Fruit fly (Drosophila melanogaster): ENCODE measurements around the gene ath.

Gene ath

DNA sequence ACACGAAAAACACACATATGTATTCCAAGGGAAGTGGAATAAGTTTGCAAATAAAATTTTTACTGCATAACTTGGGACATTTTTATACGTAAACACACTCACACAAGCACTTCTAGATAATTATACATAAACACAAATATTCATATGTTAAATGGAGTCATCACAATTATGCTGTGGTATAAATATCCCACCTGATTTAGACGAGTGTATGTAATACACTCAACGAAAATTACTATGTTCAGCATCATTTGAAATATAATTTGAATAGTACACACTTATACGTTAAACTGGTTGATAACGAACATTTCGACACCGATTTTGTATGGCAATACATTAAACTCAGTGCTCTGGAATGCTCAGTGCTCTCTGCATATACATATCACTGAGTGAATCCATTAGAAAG, 20.1 kb downstream of the ath start (continued):
- TF ChIP-seq ss (GFP tag; optimal IDR thresholded peaks at IDR 0.05) (peak in 1 of 2 experiments; percentile 27), CG32006 (GFP tag; optimal IDR thresholded peaks at IDR 0.05) (no peak), CG6792 (GFP tag; optimal IDR thresholded peaks at IDR 0.05) (peak; percentile 32), Ets96B (tag; optimal IDR thresholded peaks at IDR 0.05) (peak; percentile 11), CG6854 (GFP tag; optimal IDR thresholded peaks at IDR 0.05) (no peak), CG8632 (GFP tag; optimal IDR thresholded peaks at IDR 0.05) (peak; percentile 29), Sox14 (GFP tag; optimal IDR thresholded peaks at IDR 0.05) (peak; percentile 61)

DNA sequence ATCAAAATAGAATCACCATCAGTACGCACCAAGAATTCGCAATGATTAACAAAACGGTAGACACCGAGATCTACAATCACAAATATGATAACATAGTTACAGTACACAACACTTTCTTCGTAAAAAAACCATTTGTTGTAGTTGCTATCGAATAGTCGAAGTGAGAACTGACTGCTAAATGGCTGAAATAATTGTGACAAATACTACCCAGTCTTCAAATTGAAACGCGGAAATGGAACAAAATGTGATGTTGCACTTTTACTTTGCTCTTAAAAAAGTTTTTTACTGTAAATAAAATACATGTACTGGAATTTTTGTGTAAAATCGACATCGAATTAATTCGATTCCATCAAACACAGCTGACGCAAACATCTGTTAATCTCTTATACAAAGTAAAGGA, 20.6 kb downstream of the ath start, which contains the start of gene ova:
Gene ova (minus strand): TSS at position 183 of the 400 bp plus-strand sequence.
- TF ChIP-seq Hr38 (GFP tag; optimal IDR thresholded peaks at IDR 0.05) = no peak
- no peak for TF ChIP-seq spab (GFP tag; optimal IDR thresholded peaks at IDR 0.05)
- TF ChIP-seq Met (GFP tag; optimal IDR thresholded peaks at IDR 0.05) = no peak
- no peak for TF ChIP-seq lz (GFP tag; optimal IDR thresholded peaks at IDR 0.05)
- no peak for TF ChIP-seq Smox (GFP tag; optimal IDR thresholded peaks at IDR 0.05)
- no peak for TF ChIP-seq CG6808 (GFP tag; optimal IDR thresholded peaks at IDR 0.05)
- no peak for TF ChIP-seq Sox14 (GFP tag; optimal IDR thresholded peaks at IDR 0.05)
- TF ChIP-seq Blimp-1 (GFP tag; optimal IDR thresholded peaks at IDR 0.05) = no peak
- TF ChIP-seq CG3919 (GFP tag; optimal IDR thresholded peaks at IDR 0.05) = no peak
- TF ChIP-seq CG6854 (GFP tag; optimal IDR thresholded peaks at IDR 0.05) = no peak
- no peak for TF ChIP-seq CG6276 (GFP tag; optimal IDR thresholded peaks at IDR 0.05)

DNA sequence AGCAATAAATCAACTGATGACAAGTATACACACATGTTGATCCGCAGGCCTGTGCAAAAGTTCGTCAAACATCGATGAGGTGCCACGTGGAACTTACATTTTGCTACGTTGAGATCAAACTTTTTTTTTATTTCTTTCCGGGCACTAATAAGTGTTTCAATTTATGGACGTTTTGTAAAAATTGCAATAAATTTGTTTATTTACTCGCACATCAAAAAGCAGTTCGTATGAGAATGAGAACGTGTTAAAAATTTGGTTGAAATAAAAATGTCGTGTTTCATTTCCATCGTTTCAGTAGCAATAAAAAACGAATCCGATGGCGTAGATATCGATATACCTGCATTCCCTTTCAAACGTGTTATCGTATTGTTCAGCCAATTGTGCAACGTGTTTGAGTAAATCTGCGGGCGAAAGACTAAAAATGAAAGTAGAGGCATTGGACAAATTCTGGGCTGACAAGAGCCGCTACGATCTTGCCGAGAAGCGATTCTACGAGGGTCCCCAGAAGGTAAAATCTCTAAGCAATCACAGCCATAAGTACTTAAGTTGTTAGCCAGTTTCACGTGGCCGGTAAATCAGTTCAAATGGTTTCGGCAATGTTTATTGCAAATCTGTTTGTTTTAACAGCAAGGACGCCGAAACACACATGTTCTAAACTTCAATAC, 21.3 kb downstream of the ath start, which contains the start of gene eEF1delta:
Gene eEF1delta (plus strand): TSS at position 356 of the 665 bp plus-strand sequence.
- TF ChIP-seq Lpt (GFP tag; optimal IDR thresholded peaks at IDR 0.05) (no peak), Smox (GFP tag; optimal IDR thresholded peaks at IDR 0.05) (no peak), fd59A (GFP tag; optimal IDR thresholded peaks at IDR 0.05) (no peak), Ets21C (GFP tag; optimal IDR thresholded peaks at IDR 0.05) (no peak), dsx (GFP tag; optimal IDR thresholded peaks at IDR 0.05; ENCODE audit: poor library complexity, severe bottlenecking) (no peak), CG32006 (GFP tag; optimal IDR thresholded peaks at IDR 0.05) (no peak), eg (GFP tag; IDR thresholded peaks at IDR 0.05) (no peak), CG10669 (GFP tag; optimal IDR thresholded peaks at IDR 0.05) (no peak), Eip75B (GFP tag; optimal IDR thresholded peaks at IDR 0.05) (no peak), CG3919 (GFP tag; optimal IDR thresholded peaks at IDR 0.05) (no peak), Hr39 (GFP tag; optimal IDR thresholded peaks at IDR 0.05) (no peak), CG11762 (GFP tag; optimal IDR thresholded peaks at IDR 0.05; ENCODE audit: insufficient read depth) (no peak), CG6276 (GFP tag; optimal IDR thresholded peaks at IDR 0.05) (no peak), CG7368 (GFP tag; optimal IDR thresholded peaks at IDR 0.05) (no peak)

DNA sequence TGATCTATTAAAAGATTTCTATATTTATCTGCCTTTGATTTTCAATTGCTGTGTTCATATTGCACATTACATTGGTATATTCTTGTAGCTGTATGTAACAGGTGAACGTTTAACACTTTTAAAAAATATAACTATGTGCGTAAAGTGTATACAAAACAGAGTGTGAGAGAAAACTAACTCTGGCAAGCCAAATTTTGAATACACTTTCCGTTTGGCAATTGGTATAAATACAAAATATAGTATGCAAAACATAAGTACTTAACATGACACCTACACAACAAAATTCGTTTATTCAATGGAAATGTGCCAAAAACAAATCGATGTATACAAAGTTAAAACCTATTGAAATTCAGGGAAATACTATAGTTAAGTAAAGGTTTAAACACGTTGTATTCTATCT, 21.9 kb downstream of the ath start:
- no peak for TF ChIP-seq CG8119 (GFP tag; IDR thresholded peaks at IDR 0.05)
- TF ChIP-seq ss (GFP tag; optimal IDR thresholded peaks at IDR 0.05) = no peak
- TF ChIP-seq CG10631 (GFP tag; optimal IDR thresholded peaks at IDR 0.05) = no peak
- TF ChIP-seq CG31627 (GFP tag; optimal IDR thresholded peaks at IDR 0.05) = no peak
- TF ChIP-seq Gug (GFP tag; IDR thresholded peaks at IDR 0.05) = no peak
- no peak for TF ChIP-seq CG15336 (GFP tag; IDR thresholded peaks at IDR 0.05)
- no peak for TF ChIP-seq esn (GFP tag; optimal IDR thresholded peaks at IDR 0.05)
- TF ChIP-seq OdsH (GFP tag; optimal IDR thresholded peaks at IDR 0.05) = no peak
- TF ChIP-seq CG3032 (tag; optimal IDR thresholded peaks at IDR 0.05) = no peak
- no peak for TF ChIP-seq CG6276 (GFP tag; optimal IDR thresholded peaks at IDR 0.05)
- no peak for TF ChIP-seq Sox102F (GFP tag; optimal IDR thresholded peaks at IDR 0.05)
- no peak for TF ChIP-seq fd59A (GFP tag; optimal IDR thresholded peaks at IDR 0.05)
- TF ChIP-seq Sox14 (GFP tag; optimal IDR thresholded peaks at IDR 0.05) = no peak
- TF ChIP-seq net (GFP tag; optimal IDR thresholded peaks at IDR 0.05) = no peak
- no peak for TF ChIP-seq CG8319 (GFP tag; optimal IDR thresholded peaks at IDR 0.05)
- no peak for TF ChIP-seq Hr4 (GFP tag; optimal IDR thresholded peaks at IDR 0.05)
